Fruit fly (Drosophila melanogaster): Measurements from ENCODE around the gene CG42833.

DNA sequence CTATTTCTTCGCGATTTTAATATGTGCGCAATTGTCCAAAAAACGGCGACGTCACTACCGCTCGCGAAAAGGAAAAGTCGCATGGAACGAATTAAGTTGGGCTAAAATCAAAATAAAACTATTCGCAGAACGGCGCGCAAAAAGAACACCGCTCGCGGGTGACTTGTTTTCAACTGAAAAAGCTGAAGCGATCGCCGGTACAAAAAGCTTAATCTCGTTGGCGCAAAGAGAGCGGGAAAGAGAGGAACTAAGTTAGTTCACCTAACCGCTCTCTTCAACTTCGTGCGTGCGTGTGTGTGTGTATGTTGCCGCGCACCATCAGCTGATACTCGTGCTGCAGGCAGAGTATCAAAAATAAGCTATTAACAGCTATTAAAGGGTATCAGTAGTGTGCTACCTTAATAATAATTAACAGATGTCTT, 1.7 kb upstream of the CG42833 start, which contains the start of gene CG42674:
- TF ChIP-seq CG15710 (tag; optimal IDR thresholded peaks at IDR 0.05) (no peak), D1 (tag; optimal IDR thresholded peaks at IDR 0.05) (no peak), CG9948 (tag; optimal IDR thresholded peaks at IDR 0.05) (no peak), fd96Ca (GFP tag; IDR thresholded peaks at IDR 0.05) (no peak), CG14655 (GFP tag; optimal IDR thresholded peaks at IDR 0.05) (no peak), gl (tag; optimal IDR thresholded peaks at IDR 0.05) (no peak), Pif1A (GFP tag; optimal IDR thresholded peaks at IDR 0.05) (no peak)
